Worm (Caenorhabditis elegans) whole organism, late embryonic: ENCODE measurements around the gene mig-6.
A peak's percentile ranks its signal among the peaks of the same experiment; 100 is the strongest.

ENCODE experiments used
- T23F11.4 ChIP-seq: fragments of 200-800 bp; sonication (Bioruptor generic); optimal IDR thresholded peaks from 2 replicates; lab custom pipeline; 2018; ENCODE audit warnings: mild to moderate bottlenecking, missing genetic modification characterization, missing compliant biosample characterization
- Y22D7AL.16 ChIP-seq: sonication (generic microtip); optimal IDR thresholded peaks from 2 replicates; lab custom pipeline; 2016; ENCODE audit warnings: missing genetic modification characterization, missing compliant biosample characterization
- ahr-1 ChIP-seq: sonication (generic microtip); optimal IDR thresholded peaks from 2 replicates; lab custom pipeline; 2016; ENCODE audit warnings: missing genetic modification characterization, missing compliant biosample characterization
- ceh-18 ChIP-seq: sonication (generic microtip); optimal IDR thresholded peaks from 2 replicates; lab custom pipeline; 2016; ENCODE audit warnings: missing genetic modification characterization, missing compliant biosample characterization
- ceh-19 ChIP-seq: fragments of 200-800 bp; sonication (Bioruptor generic); optimal IDR thresholded peaks from 2 replicates; lab custom pipeline; 2018; ENCODE audit warnings: mild to moderate bottlenecking, missing genetic modification characterization, missing compliant biosample characterization
- ceh-22 ChIP-seq: sonication (generic microtip); optimal IDR thresholded peaks from 2 replicates; lab custom pipeline; 2017; ENCODE audit warnings: missing biosample characterization, missing genetic modification characterization
- ceh-24 ChIP-seq: sonication (generic microtip); optimal IDR thresholded peaks from 2 replicates; lab custom pipeline; 2016; ENCODE audit warnings: mild to moderate bottlenecking, missing genetic modification characterization, missing compliant biosample characterization
- ceh-31 ChIP-seq: sonication (generic microtip); optimal IDR thresholded peaks from 2 replicates; lab custom pipeline; 2016; ENCODE audit warnings: missing genetic modification characterization, missing compliant biosample characterization
- ceh-34 ChIP-seq: sonication (generic microtip); optimal IDR thresholded peaks from 2 replicates; lab custom pipeline; 2016; ENCODE audit warnings: mild to moderate bottlenecking, missing genetic modification characterization, missing compliant biosample characterization
- ceh-48 ChIP-seq: sonication (generic microtip); optimal IDR thresholded peaks from 2 replicates; lab custom pipeline; 2016; ENCODE audit warnings: missing genetic modification characterization, inconsistent platforms, missing compliant biosample characterization
- ceh-9 ChIP-seq: sonication (generic microtip); optimal IDR thresholded peaks from 2 replicates; lab custom pipeline; 2016; ENCODE audit warnings: mild to moderate bottlenecking, missing genetic modification characterization, inconsistent platforms, missing compliant biosample characterization
- elt-2 ChIP-seq: sonication (generic microtip); optimal IDR thresholded peaks from 2 replicates; lab custom pipeline; 2016; ENCODE audit warnings: missing genetic modification reagents, missing genetic modification characterization, missing compliant biosample characterization
- ets-4 ChIP-seq: sonication (generic microtip); optimal IDR thresholded peaks from 2 replicates; lab custom pipeline; 2016; ENCODE audit warnings: missing genetic modification characterization, missing compliant biosample characterization
- fkh-10 ChIP-seq: fragments of 150-350 bp; optimal IDR thresholded peaks from 2 replicates; lab custom pipeline; 2014; ENCODE audit warnings: missing biosample characterization, missing genetic modification reagents, missing genetic modification characterization
- fkh-6 ChIP-seq: sonication (generic microtip); optimal IDR thresholded peaks from 2 replicates; lab custom pipeline; 2016; ENCODE audit warnings: missing genetic modification characterization, missing compliant biosample characterization
- hlh-15 ChIP-seq: sonication (generic microtip); optimal IDR thresholded peaks from 2 replicates; lab custom pipeline; 2016; ENCODE audit warnings: missing genetic modification characterization, missing compliant biosample characterization
- hlh-30 ChIP-seq: sonication (generic microtip); optimal IDR thresholded peaks from 2 replicates; lab custom pipeline; 2017; ENCODE audit warnings: antibody characterized with exemption, missing genetic modification characterization, missing compliant biosample characterization; ENCODE audit not compliant: insufficient read depth
- hlh-8 ChIP-seq: sonication (generic microtip); optimal IDR thresholded peaks from 2 replicates; lab custom pipeline; 2016; ENCODE audit warnings: missing genotype, missing genetic modification characterization, missing compliant biosample characterization
- lin-11 ChIP-seq: fragments of 200-800 bp; sonication (Bioruptor generic); optimal IDR thresholded peaks from 2 replicates; lab custom pipeline; 2018; ENCODE audit warnings: mild to moderate bottlenecking, missing genetic modification characterization, missing compliant biosample characterization
- nhr-11 ChIP-seq: fragments of 150-350 bp; optimal IDR thresholded peaks from 2 replicates; lab custom pipeline; 2014; ENCODE audit warnings: missing biosample characterization, missing genetic modification characterization
- nhr-232 ChIP-seq: sonication (generic microtip); optimal IDR thresholded peaks from 2 replicates; lab custom pipeline; 2016; ENCODE audit warnings: missing genetic modification characterization, missing compliant biosample characterization
- odd-2 ChIP-seq: sonication (generic microtip); optimal IDR thresholded peaks from 2 replicates; lab custom pipeline; 2017; ENCODE audit warnings: antibody characterized with exemption, mild to moderate bottlenecking, missing genetic modification characterization, missing compliant biosample characterization
- pat-9 ChIP-seq: fragments of 200-800 bp; sonication (Bioruptor generic); optimal IDR thresholded peaks from 2 replicates; lab custom pipeline; 2018; ENCODE audit warnings: mild to moderate bottlenecking, missing genetic modification characterization, moderate library complexity, missing compliant biosample characterization
- pax-1 ChIP-seq: fragments of 150-350 bp; optimal IDR thresholded peaks from 2 replicates; lab custom pipeline; 2014; ENCODE audit warnings: missing biosample characterization, missing genetic modification characterization
- pha-2 ChIP-seq: sonication (generic microtip); optimal IDR thresholded peaks from 2 replicates; lab custom pipeline; 2017; ENCODE audit warnings: mild to moderate bottlenecking, missing genetic modification characterization, missing compliant biosample characterization
- pha-4 ChIP-seq: fragments of 150-350 bp; optimal IDR thresholded peaks from 2 replicates; lab custom pipeline; 2018; ENCODE audit warnings: missing biosample characterization, missing genetic modification reagents, missing genetic modification characterization
- pqm-1 ChIP-seq: sonication (generic microtip); optimal IDR thresholded peaks from 2 replicates; lab custom pipeline; 2016; ENCODE audit warnings: missing genetic modification characterization, missing compliant biosample characterization
- sdc-2 ChIP-seq: sonication (generic microtip); optimal IDR thresholded peaks from 2 replicates; lab custom pipeline; 2016; ENCODE audit warnings: missing genotype, missing genetic modification characterization, missing compliant biosample characterization
- sox-4 ChIP-seq: sonication (generic microtip); optimal IDR thresholded peaks from 2 replicates; lab custom pipeline; 2017; ENCODE audit warnings: mild to moderate bottlenecking, missing genetic modification characterization, inconsistent platforms, missing compliant biosample characterization
- syd-9 ChIP-seq: sonication (generic microtip); optimal IDR thresholded peaks from 2 replicates; lab custom pipeline; 2016; ENCODE audit warnings: mild to moderate bottlenecking, missing genetic modification characterization, moderate library complexity, missing compliant biosample characterization
- tbx-2 ChIP-seq: sonication (generic microtip); optimal IDR thresholded peaks from 2 replicates; lab custom pipeline; 2016; ENCODE audit warnings: missing genetic modification characterization, missing compliant biosample characterization
- tbx-7 ChIP-seq: sonication (generic microtip); optimal IDR thresholded peaks from 2 replicates; lab custom pipeline; 2016; ENCODE audit warnings: missing genotype, missing genetic modification characterization, missing compliant biosample characterization
- unc-42 ChIP-seq: sonication (generic microtip); optimal IDR thresholded peaks from 2 replicates; lab custom pipeline; 2016; ENCODE audit warnings: missing genotype, missing genetic modification characterization, missing compliant biosample characterization
- unc-86 ChIP-seq: sonication (generic microtip); optimal IDR thresholded peaks from 2 replicates; lab custom pipeline; 2016; ENCODE audit warnings: missing genetic modification characterization, missing compliant biosample characterization

mig-6 gene

ce11 chrV:7804064-7804800 is 22.8 kb upstream of the mig-6 start, which contains the start of gene uvs-1:
uvs-1 (minus strand) TSS chrV:7804208.
- TF ChIP-seq pha-2 (peak; percentile 13), ceh-31 (peak; percentile 41), hlh-8 (tag; lab: Kevin White, UChicago) (no peak), ceh-34 (tag; lab: Kevin White, UChicago) (peak; percentile 1), sox-4 (tag; lab: Kevin White, UChicago) (no peak), tbx-2 (tag; lab: Kevin White, UChicago) (peak; percentile 60), hlh-30 (tag; lab: Kevin White, UChicago) (peak; percentile 94)

- no peak for TF ChIP-seq ceh-9 (tag; lab: Kevin White, UChicago)
Measured at ce11 chrV:7804801-7805163, 22.2 kb upstream of the mig-6 start, which contains the start of gene xpo-1. xpo-1 (plus strand) TSS chrV:7805064.

- TF ChIP-seq ceh-24 (tag; lab: Kevin White, UChicago) = no peak
- TF ChIP-seq ceh-34 (tag; lab: Kevin White, UChicago) = no peak
- no peak for TF ChIP-seq ceh-18 (tag; lab: Kevin White, UChicago)
- TF ChIP-seq pha-4 (tag; lab: Kevin White, UChicago) = no peak
- no peak for TF ChIP-seq nhr-11 (tag; lab: Kevin White, UChicago)
- no peak for TF ChIP-seq unc-86 (tag; lab: Kevin White, UChicago)
- TF ChIP-seq lin-11 (tag; lab: Kevin White, UChicago) = no peak
- no peak for TF ChIP-seq fkh-10 (GFP tag; lab: Kevin White, UChicago)
- TF ChIP-seq fkh-6 (tag; lab: Kevin White, UChicago) = no peak
Measured at ce11 chrV:7806629-7807028, 20.4 kb upstream of the mig-6 start.

- TF ChIP-seq T23F11.4 = no peak
- no peak for TF ChIP-seq ahr-1 (tag; lab: Kevin White, UChicago)
- no peak for TF ChIP-seq odd-2 (tag; lab: Kevin White, UChicago)
- no peak for TF ChIP-seq Y22D7AL.16 (tag; lab: Kevin White, UChicago)
- TF ChIP-seq ets-4 (tag; lab: Kevin White, UChicago) = no peak
- no peak for TF ChIP-seq ceh-48 (tag; lab: Kevin White, UChicago)
- no peak for TF ChIP-seq sdc-2 (tag; lab: Kevin White, UChicago)
- TF ChIP-seq hlh-30 (tag; lab: Kevin White, UChicago) = no peak
- no peak for TF ChIP-seq lin-11 (tag; lab: Kevin White, UChicago)
- TF ChIP-seq tbx-7 = no peak
- TF ChIP-seq pqm-1 (tag; lab: Kevin White, UChicago) = no peak
- TF ChIP-seq nhr-232 (tag; lab: Kevin White, UChicago) = no peak
- TF ChIP-seq unc-42 (tag; lab: Kevin White, UChicago) = no peak
- no peak for TF ChIP-seq pax-1 (tag; lab: Kevin White, UChicago)
- no peak for TF ChIP-seq unc-86 (tag; lab: Kevin White, UChicago)
- TF ChIP-seq elt-2 (tag; lab: Kevin White, UChicago) = no peak
- no peak for TF ChIP-seq syd-9 (tag; lab: Kevin White, UChicago)
Measured at ce11 chrV:7808444-7808843, 18.6 kb upstream of the mig-6 start.

ce11 chrV:7809320-7810256 is 17.4 kb upstream of the mig-6 start, which contains the start of gene ZK742.3:
ZK742.3 (minus strand) TSS chrV:7809912.
- TF ChIP-seq hlh-30 (tag; lab: Kevin White, UChicago) (no peak), pat-9 (no peak), ceh-19 (no peak), pha-2 (no peak), ceh-22 (tag; lab: Kevin White, UChicago) (no peak), hlh-8 (tag; lab: Kevin White, UChicago) (no peak), ceh-9 (tag; lab: Kevin White, UChicago) (no peak), T23F11.4 (no peak), hlh-15 (tag; lab: Kevin White, UChicago) (no peak)
